Fruit fly (Drosophila melanogaster) whole organism, prepupa: Measurements from ENCODE around the gene CG14270.

Experiments
- Blimp-1 ChIP-seq: fragments of 200-800 bp; sonication (Bioruptor generic); optimal IDR thresholded peaks from 3 replicates; lab custom pipeline; 2017; ENCODE audit warnings: missing biosample characterization, missing genetic modification characterization, mild to moderate bottlenecking, moderate library complexity, missing genetic modification reagents
- CG10631 ChIP-seq: fragments of 200-800 bp; sonication (Bioruptor generic); optimal IDR thresholded peaks from 2 replicates; lab custom pipeline; 2016; ENCODE audit warnings: missing biosample characterization, missing genetic modification characterization
- CG10669 ChIP-seq: fragments of 200-800 bp; sonication (Bioruptor generic); optimal IDR thresholded peaks from 3 replicates; lab custom pipeline; 2018; ENCODE audit warnings: missing biosample characterization, mild to moderate bottlenecking, missing genetic modification characterization, moderate library complexity
- CG11294 ChIP-seq: fragments of 200-800 bp; sonication (Bioruptor generic); IDR thresholded peaks from 2 replicates; pipeline ENCODE4 v1.3.6; 2022; ENCODE audit warnings: missing biosample characterization, missing genetic modification characterization
- CG11762 ChIP-seq: fragments of 200-800 bp; sonication (Bioruptor generic); optimal IDR thresholded peaks from 3 replicates; lab custom pipeline; 2016; ENCODE audit warnings: missing biosample characterization, missing genetic modification characterization; ENCODE audit not compliant: insufficient read depth
- CG11902 ChIP-seq: fragments of 200-800 bp; sonication (Bioruptor generic); optimal IDR thresholded peaks from 3 replicates; lab custom pipeline; 2016; ENCODE audit warnings: missing biosample characterization, missing genetic modification characterization
- CG15336 ChIP-seq: fragments of 200-800 bp; sonication (Bioruptor generic); IDR thresholded peaks from 2 replicates; pipeline ENCODE4 v1.3.6; 2022; ENCODE audit warnings: missing biosample characterization, missing genetic modification characterization
- CG1621 ChIP-seq: fragments of 200-800 bp; sonication (Bioruptor generic); optimal IDR thresholded peaks from 3 replicates; lab custom pipeline; 2018; ENCODE audit warnings: missing biosample characterization, mild to moderate bottlenecking, missing genetic modification characterization
- CG16779 ChIP-seq: fragments of 200-800 bp; sonication (Bioruptor generic); optimal IDR thresholded peaks from 3 replicates; lab custom pipeline; 2017; ENCODE audit warnings: missing biosample characterization, mild to moderate bottlenecking, missing genetic modification characterization
- CG3032 ChIP-seq: fragments of 200-800 bp; optimal IDR thresholded peaks from 2 replicates; lab custom pipeline; 2019; ENCODE audit warnings: missing biosample characterization, mild to moderate bottlenecking, missing genetic modification characterization, moderate library complexity
- CG31627 ChIP-seq: fragments of 200-800 bp; sonication (Bioruptor generic); optimal IDR thresholded peaks from 3 replicates; lab custom pipeline; 2016; ENCODE audit warnings: missing biosample characterization, missing genetic modification characterization
- CG32006 ChIP-seq: fragments of 200-800 bp; sonication (Bioruptor generic); optimal IDR thresholded peaks from 3 replicates; lab custom pipeline; 2017; ENCODE audit warnings: missing biosample characterization, mild to moderate bottlenecking, missing genetic modification characterization
- CG34406 ChIP-seq: fragments of 200-800 bp; sonication (Bioruptor generic); optimal IDR thresholded peaks from 3 replicates; lab custom pipeline; 2016; ENCODE audit warnings: missing biosample characterization, missing genetic modification characterization
- CG3919 ChIP-seq: fragments of 200-800 bp; sonication (Bioruptor generic); optimal IDR thresholded peaks from 3 replicates; lab custom pipeline; 2016; ENCODE audit warnings: missing biosample characterization, missing genetic modification characterization
- CG4318 ChIP-seq: fragments of 200-800 bp; sonication (Bioruptor generic); optimal IDR thresholded peaks from 3 replicates; lab custom pipeline; 2017; ENCODE audit warnings: missing biosample characterization, mild to moderate bottlenecking, missing genetic modification characterization
- CG6276 ChIP-seq: fragments of 200-800 bp; sonication (Bioruptor generic); optimal IDR thresholded peaks from 2 replicates; lab custom pipeline; 2017; ENCODE audit warnings: missing biosample characterization, mild to moderate bottlenecking, missing genetic modification characterization
- CG6808 ChIP-seq: fragments of 200-800 bp; sonication (Bioruptor generic); optimal IDR thresholded peaks from 3 replicates; lab custom pipeline; 2017; ENCODE audit warnings: missing biosample characterization, missing genetic modification characterization, mild to moderate bottlenecking, moderate library complexity, missing genetic modification reagents
- CG6854 ChIP-seq: fragments of 200-800 bp; sonication (Bioruptor generic); optimal IDR thresholded peaks from 2 replicates; lab custom pipeline; 2017; ENCODE audit warnings: missing biosample characterization, mild to moderate bottlenecking, missing genetic modification characterization
- CG7368 ChIP-seq: fragments of 200-800 bp; sonication (Bioruptor generic); optimal IDR thresholded peaks from 3 replicates; lab custom pipeline; 2016; ENCODE audit warnings: missing biosample characterization, missing genetic modification characterization
- CG8119 ChIP-seq: fragments of 200-800 bp; sonication (Bioruptor generic); IDR thresholded peaks from 3 replicates; pipeline ENCODE4 v1.3.6; 2022; ENCODE audit warnings: missing biosample characterization, missing genetic modification characterization
- CG8319 ChIP-seq: fragments of 200-800 bp; sonication (Bioruptor generic); optimal IDR thresholded peaks from 3 replicates; lab custom pipeline; 2016; ENCODE audit warnings: missing biosample characterization, missing genetic modification characterization
- CG8632 ChIP-seq: fragments of 200-800 bp; sonication (Bioruptor generic); optimal IDR thresholded peaks from 3 replicates; lab custom pipeline; 2016; ENCODE audit warnings: missing biosample characterization, missing genetic modification characterization
- CG9139 ChIP-seq: fragments of 200-800 bp; sonication (Bioruptor generic); optimal IDR thresholded peaks from 3 replicates; lab custom pipeline; 2017; ENCODE audit warnings: missing biosample characterization, mild to moderate bottlenecking, missing genetic modification characterization
- Eip78C ChIP-seq: fragments of 200-800 bp; sonication (Bioruptor generic); peaks from one replicate; lab custom pipeline; 2016; ENCODE audit warnings: missing biosample characterization, missing genetic modification characterization
- Ets21C ChIP-seq: fragments of 200-800 bp; sonication (Bioruptor generic); optimal IDR thresholded peaks from 3 replicates; lab custom pipeline; 2016; ENCODE audit warnings: missing biosample characterization, missing genetic modification characterization
- Ets96B ChIP-seq: fragments of 200-800 bp; optimal IDR thresholded peaks from 2 replicates; lab custom pipeline; 2019; ENCODE audit warnings: missing biosample characterization, mild to moderate bottlenecking, missing genetic modification characterization, moderate library complexity
- Gug ChIP-seq: fragments of 200-800 bp; sonication (Bioruptor generic); IDR thresholded peaks from 2 replicates; pipeline ENCODE4 v1.3.6; 2022; ENCODE audit warnings: missing biosample characterization, missing genetic modification characterization
- Hr38 ChIP-seq: sonication (Bioruptor generic); optimal IDR thresholded peaks from 2 replicates; lab custom pipeline; 2016; ENCODE audit warnings: missing biosample characterization, missing genetic modification characterization
- Hr39 ChIP-seq: fragments of 200-800 bp; sonication (Bioruptor generic); optimal IDR thresholded peaks from 2 replicates; lab custom pipeline; 2016; ENCODE audit warnings: missing biosample characterization, missing genetic modification characterization
- Hr4 ChIP-seq: fragments of 200-800 bp; sonication (Bioruptor generic); optimal IDR thresholded peaks from 3 replicates; lab custom pipeline; 2016; ENCODE audit warnings: missing biosample characterization, missing genetic modification characterization
- Lpt ChIP-seq: fragments of 200-800 bp; sonication (Bioruptor generic); optimal IDR thresholded peaks from 3 replicates; lab custom pipeline; 2016; ENCODE audit warnings: missing biosample characterization, missing genetic modification characterization
- Met ChIP-seq: fragments of 200-800 bp; sonication (Bioruptor generic); optimal IDR thresholded peaks from 3 replicates; lab custom pipeline; 2016; ENCODE audit warnings: missing biosample characterization, missing genetic modification characterization
- OdsH ChIP-seq: fragments of 200-800 bp; sonication (Bioruptor generic); optimal IDR thresholded peaks from 3 replicates; lab custom pipeline; 2016; ENCODE audit warnings: missing biosample characterization, missing genetic modification characterization
- Smox ChIP-seq: fragments of 200-800 bp; sonication (Bioruptor generic); optimal IDR thresholded peaks from 3 replicates; lab custom pipeline; 2016; ENCODE audit warnings: missing biosample characterization, missing genetic modification characterization
- Sox102F ChIP-seq: fragments of 200-800 bp; sonication (Bioruptor generic); optimal IDR thresholded peaks from 2 replicates; lab custom pipeline; 2016; ENCODE audit warnings: missing biosample characterization, mild to moderate bottlenecking, missing genetic modification characterization
- Sox14 ChIP-seq: fragments of 200-800 bp; sonication (Bioruptor generic); optimal IDR thresholded peaks from 3 replicates; lab custom pipeline; 2016; ENCODE audit warnings: missing biosample characterization, missing genetic modification characterization
- Sox15 ChIP-seq: fragments of 200-800 bp; sonication (Bioruptor generic); optimal IDR thresholded peaks from 3 replicates; lab custom pipeline; 2016; ENCODE audit warnings: missing biosample characterization, missing genetic modification characterization
- achi ChIP-seq: fragments of 200-800 bp; sonication (Bioruptor generic); optimal IDR thresholded peaks from 3 replicates; lab custom pipeline; 2016; ENCODE audit warnings: missing biosample characterization, missing genetic modification characterization
- cyc ChIP-seq: fragments of 200-800 bp; sonication (Bioruptor generic); optimal IDR thresholded peaks from 3 replicates; lab custom pipeline; 2016; ENCODE audit warnings: missing biosample characterization, missing genetic modification characterization
- dac ChIP-seq: fragments of 200-800 bp; sonication (Bioruptor generic); optimal IDR thresholded peaks from 2 replicates; lab custom pipeline; 2017; ENCODE audit warnings: missing biosample characterization, mild to moderate bottlenecking, missing genetic modification characterization
- dsx ChIP-seq: fragments of 200-800 bp; optimal IDR thresholded peaks from 3 replicates; lab custom pipeline; 2019; ENCODE audit warnings: missing biosample characterization, mild to moderate bottlenecking, missing genetic modification characterization, moderate library complexity; ENCODE audit not compliant: poor library complexity, severe bottlenecking
- esn ChIP-seq: fragments of 200-800 bp; sonication (Bioruptor generic); optimal IDR thresholded peaks from 2 replicates; lab custom pipeline; 2016; ENCODE audit warnings: missing biosample characterization, mild to moderate bottlenecking, missing genetic modification characterization, moderate library complexity
- fd59A ChIP-seq: fragments of 200-800 bp; sonication (Bioruptor generic); optimal IDR thresholded peaks from 2 replicates; lab custom pipeline; 2017; ENCODE audit warnings: missing biosample characterization, mild to moderate bottlenecking, missing genetic modification characterization, missing genetic modification reagents
- fd85E ChIP-seq: fragments of 200-800 bp; sonication (Bioruptor generic); optimal IDR thresholded peaks from 3 replicates; lab custom pipeline; 2016; ENCODE audit warnings: missing biosample characterization, missing genetic modification characterization
- fkh ChIP-seq: fragments of 200-800 bp; sonication (Bioruptor generic); optimal IDR thresholded peaks from 3 replicates; lab custom pipeline; 2017; ENCODE audit warnings: missing biosample characterization, mild to moderate bottlenecking, missing genetic modification characterization, moderate library complexity
- lz ChIP-seq: fragments of 200-800 bp; sonication (Bioruptor generic); optimal IDR thresholded peaks from 3 replicates; lab custom pipeline; 2016; ENCODE audit warnings: missing biosample characterization, missing genetic modification characterization
- pdm3 ChIP-seq: fragments of 200-800 bp; sonication (Bioruptor generic); optimal IDR thresholded peaks from 3 replicates; lab custom pipeline; 2016; ENCODE audit warnings: missing biosample characterization, missing genetic modification characterization
- spab ChIP-seq: fragments of 200-800 bp; sonication (Bioruptor generic); optimal IDR thresholded peaks from 2 replicates; lab custom pipeline; 2017; ENCODE audit warnings: missing biosample characterization, mild to moderate bottlenecking, missing genetic modification characterization, missing genetic modification reagents
- ss ChIP-seq, 2 experiments: fragments of 200-800 bp; sonication (Bioruptor generic); optimal IDR thresholded peaks; 2 replicates in 1 of 2; 3 replicates in 1 of 2; lab custom pipeline; 2017 to 2018; ENCODE audit warnings: mild to moderate bottlenecking in 2 of 2, missing biosample characterization in 2 of 2, missing genetic modification characterization in 2 of 2, moderate library complexity in 1 of 2
- topi ChIP-seq: fragments of 200-800 bp; sonication (Bioruptor generic); optimal IDR thresholded peaks from 3 replicates; lab custom pipeline; 2016; ENCODE audit warnings: missing biosample characterization, missing genetic modification characterization
- vri ChIP-seq: fragments of 200-800 bp; sonication (Bioruptor generic); optimal IDR thresholded peaks from 3 replicates; lab custom pipeline; 2016; ENCODE audit warnings: missing biosample characterization, mild to moderate bottlenecking, missing genetic modification characterization

The CG14270 gene

DNA sequence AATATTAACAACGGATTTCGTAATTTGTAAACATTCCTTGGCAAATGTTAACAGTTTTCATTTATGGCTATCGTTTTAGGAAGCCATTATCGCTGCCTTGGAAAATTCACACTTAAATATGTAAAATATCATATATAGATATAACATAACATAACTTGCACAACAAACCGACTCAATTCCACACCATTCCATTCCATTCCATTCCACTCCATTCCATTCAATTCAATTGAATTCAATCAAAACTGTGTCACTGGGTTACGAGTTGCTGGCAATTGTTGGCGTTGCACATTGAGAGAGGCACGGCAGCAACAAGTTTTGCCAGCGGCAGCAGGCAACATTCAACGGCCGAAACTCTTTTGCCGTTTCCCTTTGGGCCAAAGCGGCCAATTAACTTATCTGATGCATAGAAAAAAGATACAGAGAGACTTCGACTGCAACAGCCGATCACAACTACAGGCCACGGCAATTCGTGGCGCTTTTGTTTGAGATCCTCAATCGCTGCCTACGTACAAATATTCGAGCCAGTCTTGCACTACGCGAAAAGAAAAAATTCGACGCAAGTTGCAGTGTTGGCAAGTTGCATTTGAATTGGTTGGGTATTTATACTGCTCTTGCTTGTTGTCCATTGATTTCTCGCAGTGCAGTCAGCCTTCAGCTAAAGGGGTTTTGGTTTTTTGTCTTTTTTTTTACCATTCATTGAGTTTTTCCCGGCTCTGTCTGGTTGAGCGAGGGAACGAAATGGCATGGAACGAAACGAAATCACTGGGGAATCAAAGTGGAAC, 31.9 kb downstream of the CG14270 start:
- TF ChIP-seq spab (GFP tag; lab: Kevin White, UChicago) (no peak), Lpt (peak; percentile 6), Ets21C (no peak), CG3032 (tag; lab: Kevin White, UChicago) (no peak), Hr38 (no peak), CG6854 (no peak), Eip78C (GFP tag; lab: Kevin White, UChicago) (peak; percentile 56), lz (no peak), Ets96B (tag; lab: Kevin White, UChicago) (no peak), Hr39 (GFP tag; lab: Kevin White, UChicago) (no peak), CG3919 (GFP tag; lab: Kevin White, UChicago) (peak; percentile 16), cyc (GFP tag; lab: Kevin White, UChicago) (no peak), Gug (GFP tag; lab: Robert Waterston, UW) (peak; percentile 46), CG32006 (GFP tag; lab: Kevin White, UChicago) (peak; percentile 67), dac (peak; percentile 29), CG7368 (GFP tag; lab: Kevin White, UChicago) (no peak), CG15336 (GFP tag; lab: Robert Waterston, UW) (peak; percentile 61), Sox14 (GFP tag; lab: Kevin White, UChicago) (no peak), Smox (GFP tag; lab: Kevin White, UChicago) (no peak), CG10631 (GFP tag; lab: Kevin White, UChicago) (no peak), fd85E (no peak), CG11762 (GFP tag; lab: Kevin White, UChicago) (no peak), Sox15 (no peak), CG10669 (GFP tag; lab: Kevin White, UChicago) (no peak), OdsH (GFP tag; lab: Kevin White, UChicago) (no peak), ss (GFP tag; optimal IDR thresholded peaks at IDR 0.05; lab: Kevin White, UChicago) (no peak), CG11902 (GFP tag; lab: Kevin White, UChicago) (no peak), CG11294 (peak; percentile 64; the same call in 1 of the 2 replicates), dsx (GFP tag; lab: Kevin White, UChicago) (no peak), pdm3 (GFP tag; lab: Kevin White, UChicago) (peak; percentile 4), CG8119 (GFP tag; lab: Robert Waterston, UW) (peak; percentile 44), CG8319 (no peak), CG31627 (GFP tag; lab: Kevin White, UChicago) (no peak), topi (GFP tag; lab: Kevin White, UChicago) (no peak), Blimp-1 (no peak), esn (no peak), Hr4 (GFP tag; lab: Kevin White, UChicago) (peak; percentile 70), fkh (no peak), CG1621 (tag; lab: Kevin White, UChicago) (no peak), CG34406 (GFP tag; lab: Kevin White, UChicago) (no peak), vri (GFP tag; lab: Kevin White, UChicago) (no peak), CG16779 (no peak), CG6808 (GFP tag; lab: Kevin White, UChicago) (no peak), CG4318 (GFP tag; lab: Kevin White, UChicago) (no peak), Met (GFP tag; lab: Kevin White, UChicago) (no peak), fd59A (GFP tag; lab: Kevin White, UChicago) (no peak), Sox102F (GFP tag; lab: Kevin White, UChicago) (no peak), CG6276 (peak; percentile 66), CG9139 (GFP tag; lab: Kevin White, UChicago) (no peak), achi (GFP tag; lab: Kevin White, UChicago) (no peak), CG8632 (GFP tag; lab: Kevin White, UChicago) (no peak)
